Worm (Caenorhabditis elegans) whole organism, young adult: ENCODE results near the gene phat-8.
A peak's percentile ranks its signal among the peaks of the same experiment; 100 is the strongest.

Experiments
- B0261.1 ChIP-seq: sonication (generic microtip); optimal IDR thresholded peaks from 2 replicates; lab custom pipeline; 2016; ENCODE audit warnings: mild to moderate bottlenecking, missing genetic modification characterization, moderate library complexity, missing compliant biosample characterization
- B0336.3 ChIP-seq: fragments of 200-800 bp; sonication (Bioruptor generic); IDR thresholded peaks from 2 replicates; pipeline ENCODE4 v1.3.6; 2022; ENCODE audit warnings: missing genetic modification characterization, missing compliant biosample characterization
- C06A6.2 ChIP-seq: fragments of 200-800 bp; sonication (Bioruptor generic); conservative IDR thresholded peaks from 2 replicates; pipeline ENCODE4 v1.3.6; 2022; ENCODE audit warnings: missing genetic modification characterization, missing compliant biosample characterization
- F22D6.2 ChIP-seq: sonication (generic microtip); optimal IDR thresholded peaks from 2 replicates; lab custom pipeline; 2016; ENCODE audit warnings: mild to moderate bottlenecking, missing genetic modification characterization, missing compliant biosample characterization
- F37B4.10 ChIP-seq: fragments of 200-800 bp; sonication (Bioruptor generic); IDR thresholded peaks from 2 replicates; pipeline ENCODE4 v1.3.6; 2022; ENCODE audit warnings: missing genetic modification characterization, missing compliant biosample characterization
- F49E8.2 ChIP-seq: sonication (generic microtip); optimal IDR thresholded peaks from 3 replicates; lab custom pipeline; 2017; ENCODE audit warnings: missing genetic modification characterization, mild to moderate bottlenecking, missing compliant biosample characterization, antibody characterized with exemption, moderate library complexity; ENCODE audit not compliant: insufficient read depth
- F52B5.7 ChIP-seq: sonication (generic microtip); optimal IDR thresholded peaks from 2 replicates; lab custom pipeline; 2016; ENCODE audit warnings: mild to moderate bottlenecking, missing genetic modification characterization, missing compliant biosample characterization
- T26A5.8 ChIP-seq: sonication (generic microtip); optimal IDR thresholded peaks from 2 replicates; lab custom pipeline; 2016; ENCODE audit warnings: missing genetic modification characterization, missing compliant biosample characterization
- Y53G8AR.9 ChIP-seq: fragments of 200-800 bp; sonication (Bioruptor generic); conservative IDR thresholded peaks from 2 replicates; pipeline ENCODE4 v1.3.6; 2022; ENCODE audit warnings: missing genetic modification reagents, missing genetic modification characterization, missing compliant biosample characterization
- Y79H2A.3 ChIP-seq: fragments of 200-800 bp; sonication (Bioruptor generic); conservative IDR thresholded peaks from 2 replicates; pipeline ENCODE4 v1.3.6; 2022; ENCODE audit warnings: missing genetic modification reagents, missing genetic modification characterization, missing compliant biosample characterization
- Y95B8A.8 ChIP-seq: fragments of 200-800 bp; sonication (Bioruptor generic); IDR thresholded peaks from 2 replicates; pipeline ENCODE4 v1.3.6; 2022; ENCODE audit warnings: missing genetic modification reagents, missing genetic modification characterization, missing compliant biosample characterization
- aptf-2 ChIP-seq: fragments of 200-800 bp; sonication (Bioruptor generic); conservative IDR thresholded peaks from 2 replicates; pipeline ENCODE4 v1.3.6; 2022; ENCODE audit warnings: missing genetic modification reagents, missing genetic modification characterization, missing compliant biosample characterization
- attf-3 ChIP-seq: fragments of 200-800 bp; sonication (Bioruptor generic); conservative IDR thresholded peaks from 2 replicates; pipeline ENCODE4 v1.3.6; 2022; ENCODE audit warnings: missing genetic modification reagents, missing genetic modification characterization, missing compliant biosample characterization
- attf-5 ChIP-seq: fragments of 200-800 bp; sonication (Bioruptor generic); optimal IDR thresholded peaks from 2 replicates; lab custom pipeline; 2018; ENCODE audit warnings: mild to moderate bottlenecking, missing genetic modification characterization, missing compliant biosample characterization
- attf-6 ChIP-seq: fragments of 200-800 bp; sonication (Bioruptor generic); IDR thresholded peaks from 2 replicates; pipeline ENCODE4 v1.3.6; 2022; ENCODE audit warnings: missing genetic modification reagents, missing genetic modification characterization, missing compliant biosample characterization
- bed-1 ChIP-seq: fragments of 200-800 bp; sonication (Bioruptor generic); IDR thresholded peaks from 2 replicates; pipeline ENCODE4 v1.3.6; 2022; ENCODE audit warnings: missing genetic modification reagents, missing genetic modification characterization, missing compliant biosample characterization
- ceh-100 ChIP-seq: fragments of 200-800 bp; sonication (Bioruptor generic); IDR thresholded peaks from 2 replicates; pipeline ENCODE4 v1.3.6; 2022; ENCODE audit warnings: missing genetic modification reagents, missing genetic modification characterization, missing compliant biosample characterization
- ceh-27 ChIP-seq: fragments of 200-800 bp; sonication (Bioruptor generic); optimal IDR thresholded peaks from 2 replicates; lab custom pipeline; 2018; ENCODE audit warnings: mild to moderate bottlenecking, missing genetic modification characterization, moderate library complexity, missing compliant biosample characterization
- ceh-91 ChIP-seq: fragments of 200-800 bp; sonication (Bioruptor generic); IDR thresholded peaks from 2 replicates; pipeline ENCODE4 v1.3.6; 2022; ENCODE audit warnings: missing genetic modification reagents, missing genetic modification characterization, missing compliant biosample characterization
- dox-1 ChIP-seq: fragments of 200-800 bp; sonication (Bioruptor generic); IDR thresholded peaks from 2 replicates; pipeline ENCODE4 v1.3.6; 2022; ENCODE audit warnings: missing genetic modification reagents, missing genetic modification characterization, missing compliant biosample characterization
- egl-18 ChIP-seq: fragments of 200-800 bp; sonication (Bioruptor generic); IDR thresholded peaks from 2 replicates; pipeline ENCODE4 v1.3.6; 2022; ENCODE audit warnings: missing genetic modification reagents, missing genetic modification characterization, missing compliant biosample characterization
- egl-44 ChIP-seq: fragments of 200-800 bp; sonication (Bioruptor generic); IDR thresholded peaks from 2 replicates; pipeline ENCODE4 v1.3.6; 2022; ENCODE audit warnings: missing genetic modification reagents, missing genetic modification characterization, missing compliant biosample characterization
- ekl-4 ChIP-seq: fragments of 200-800 bp; sonication (Bioruptor generic); IDR thresholded peaks from 2 replicates; pipeline ENCODE4 v1.3.6; 2022; ENCODE audit warnings: missing genetic modification reagents, missing genetic modification characterization, missing compliant biosample characterization
- him-1 ChIP-seq: sonication (generic microtip); optimal IDR thresholded peaks from 2 replicates; lab custom pipeline; 2016; ENCODE audit warnings: missing genotype, missing genetic modification reagents, missing genetic modification characterization, missing compliant biosample characterization
- hlh-26 ChIP-seq: fragments of 200-800 bp; sonication (Bioruptor generic); conservative IDR thresholded peaks from 2 replicates; pipeline ENCODE4 v1.3.6; 2022; ENCODE audit warnings: missing genetic modification reagents, missing genetic modification characterization, missing compliant biosample characterization
- lin-35 ChIP-seq, 3 experiments: fragments of 150-350 bp in 2 of 3; sonication (generic microtip) in 1 of 3; optimal IDR thresholded peaks; 2 replicates each; lab custom pipeline; 2014 to 2018; ENCODE audit warnings: missing biosample characterization in 3 of 3, missing genetic modification characterization in 3 of 3, missing genetic modification reagents in 3 of 3
- lin-40 ChIP-seq: sonication (generic microtip); optimal IDR thresholded peaks from 2 replicates; lab custom pipeline; 2016; ENCODE audit warnings: missing genetic modification characterization, mild to moderate bottlenecking, missing compliant biosample characterization, missing genotype, missing genetic modification reagents
- mcd-1 ChIP-seq: fragments of 200-800 bp; sonication (Bioruptor generic); IDR thresholded peaks from 2 replicates; pipeline ENCODE4 v1.3.6; 2022; ENCODE audit warnings: missing genetic modification reagents, missing genetic modification characterization, missing compliant biosample characterization
- mel-28 ChIP-seq: sonication (generic microtip); optimal IDR thresholded peaks from 2 replicates; lab custom pipeline; 2016; ENCODE audit warnings: borderline replicate concordance, mild to moderate bottlenecking, missing genetic modification characterization, missing compliant biosample characterization
- nfya-1 ChIP-seq: sonication (generic microtip); optimal IDR thresholded peaks from 2 replicates; lab custom pipeline; 2017; ENCODE audit warnings: antibody characterized with exemption, missing compliant biosample characterization, missing genetic modification characterization, borderline replicate concordance; ENCODE audit not compliant: insufficient read depth
- nhr-179 ChIP-seq: sonication (generic microtip); optimal IDR thresholded peaks from 2 replicates; lab custom pipeline; 2016; ENCODE audit warnings: mild to moderate bottlenecking, missing genetic modification characterization, missing compliant biosample characterization
- pbrm-1 ChIP-seq: fragments of 200-800 bp; sonication (Bioruptor generic); IDR thresholded peaks from 2 replicates; pipeline ENCODE4 v1.3.6; 2022; ENCODE audit warnings: missing genetic modification reagents, missing genetic modification characterization, missing compliant biosample characterization
- rcor-1 ChIP-seq: fragments of 200-800 bp; sonication (Bioruptor generic); IDR thresholded peaks from 2 replicates; pipeline ENCODE4 v1.3.6; 2022; ENCODE audit warnings: missing genetic modification reagents, missing genetic modification characterization, missing compliant biosample characterization
- somi-1 ChIP-seq: fragments of 200-800 bp; sonication (Bioruptor generic); optimal IDR thresholded peaks from 2 replicates; lab custom pipeline; 2018; ENCODE audit warnings: mild to moderate bottlenecking, missing genetic modification characterization, missing compliant biosample characterization
- sptf-2 ChIP-seq: fragments of 200-800 bp; sonication (Bioruptor generic); optimal IDR thresholded peaks from 2 replicates; lab custom pipeline; 2018; ENCODE audit warnings: mild to moderate bottlenecking, missing genetic modification characterization, missing compliant biosample characterization
- tbx-9 ChIP-seq: sonication (generic microtip); optimal IDR thresholded peaks from 2 replicates; lab custom pipeline; 2016; ENCODE audit warnings: borderline replicate concordance, missing genetic modification characterization, inconsistent platforms, missing compliant biosample characterization
- tlf-1 ChIP-seq: fragments of 200-800 bp; sonication (Bioruptor generic); optimal IDR thresholded peaks from 2 replicates; lab custom pipeline; 2018; ENCODE audit warnings: mild to moderate bottlenecking, missing genetic modification characterization, missing compliant biosample characterization
- unc-130 ChIP-seq: sonication (generic microtip); optimal IDR thresholded peaks from 2 replicates; lab custom pipeline; 2016; ENCODE audit warnings: missing genetic modification reagents, missing genetic modification characterization, missing compliant biosample characterization
- unc-62 ChIP-seq: fragments of 150-350 bp; optimal IDR thresholded peaks from 2 replicates; lab custom pipeline; 2014; ENCODE audit warnings: missing biosample characterization, missing genetic modification reagents, missing genetic modification characterization
- zfh-2 ChIP-seq: fragments of 200-800 bp; sonication (Bioruptor generic); conservative IDR thresholded peaks from 2 replicates; pipeline ENCODE4 v1.3.6; 2022; ENCODE audit warnings: missing genetic modification reagents, missing genetic modification characterization, missing compliant biosample characterization
- zim-3 ChIP-seq: sonication (generic microtip); optimal IDR thresholded peaks from 2 replicates; lab custom pipeline; 2017; ENCODE audit warnings: mild to moderate bottlenecking, missing genetic modification characterization, moderate library complexity, missing compliant biosample characterization
- ztf-25 ChIP-seq: fragments of 200-800 bp; sonication (Bioruptor generic); IDR thresholded peaks from 2 replicates; pipeline ENCODE4 v1.3.6; 2022; ENCODE audit warnings: missing genetic modification reagents, missing genetic modification characterization, missing compliant biosample characterization
- ztf-26 ChIP-seq: sonication (generic microtip); optimal IDR thresholded peaks from 2 replicates; lab custom pipeline; 2017; ENCODE audit warnings: missing genetic modification characterization, missing compliant biosample characterization
- ztf-3 ChIP-seq: fragments of 200-800 bp; sonication (Bioruptor generic); optimal IDR thresholded peaks from 2 replicates; lab custom pipeline; 2018; ENCODE audit warnings: mild to moderate bottlenecking, missing genetic modification characterization, missing compliant biosample characterization

The phat-8 gene

ce11 chrII:12459422-12459821, 12.2 kb upstream of the phat-8 start, which contains the start of gene tag-281 (continued):
- TF ChIP-seq mel-28 (tag; lab: Kevin White, UChicago): no peak
- peak; percentile 73 for TF ChIP-seq attf-5
- TF ChIP-seq ztf-26: no peak
- TF ChIP-seq sptf-2: no peak
- TF ChIP-seq zim-3 (tag; lab: Kevin White, UChicago): no peak
- no peak for TF ChIP-seq ztf-3 (GFP tag; lab: Kevin White, UChicago)
- TF ChIP-seq ceh-91 (GFP tag; lab: Robert Waterston, UW): peak; percentile 35; the same call in 1 of the 2 replicates
- no peak for TF ChIP-seq F37B4.10 (GFP tag; lab: Robert Waterston, UW)
- TF ChIP-seq aptf-2 (GFP tag; lab: Robert Waterston, UW): no peak
- TF ChIP-seq B0336.3 (GFP tag; lab: Robert Waterston, UW): no peak
- peak; percentile 38; the same call in 1 of the 2 replicates for TF ChIP-seq attf-3 (GFP tag; lab: Robert Waterston, UW)
- TF ChIP-seq attf-6 (GFP tag; lab: Robert Waterston, UW): no peak
- TF ChIP-seq Y95B8A.8 (GFP tag; lab: Robert Waterston, UW): no peak
- TF ChIP-seq ztf-25: no peak
- peak; percentile 98 for TF ChIP-seq mcd-1 (GFP tag; lab: Robert Waterston, UW)
- no peak for TF ChIP-seq egl-18 (GFP tag; lab: Robert Waterston, UW)
- no peak for TF ChIP-seq zfh-2 (GFP tag; lab: Robert Waterston, UW)
- no peak for TF ChIP-seq hlh-26
- no peak for TF ChIP-seq T26A5.8 (tag; lab: Kevin White, UChicago)
- no peak for TF ChIP-seq tlf-1 (GFP tag; lab: Kevin White, UChicago)
- TF ChIP-seq unc-130: no peak
- TF ChIP-seq unc-62 (GFP tag; lab: Kevin White, UChicago): no peak
- TF ChIP-seq F22D6.2 (tag; lab: Kevin White, UChicago): no peak
- no peak for TF ChIP-seq ceh-27 (GFP tag; lab: Kevin White, UChicago)
- no peak for TF ChIP-seq egl-44
- peak; percentile 50; the same call in 1 of the 2 replicates for TF ChIP-seq Y53G8AR.9 (GFP tag; lab: Robert Waterston, UW)
- no peak for TF ChIP-seq somi-1
- no peak for TF ChIP-seq him-1 (tag; lab: Kevin White, UChicago)
- TF ChIP-seq B0261.1 (tag; lab: Kevin White, UChicago): no peak
- TF ChIP-seq ceh-100 (GFP tag; lab: Robert Waterston, UW): no peak; the same call in 1 of the 2 replicates
- TF ChIP-seq Y79H2A.3 (GFP tag; lab: Robert Waterston, UW): no peak
- TF ChIP-seq lin-35 (GFP tag; optimal IDR thresholded peaks at IDR 0.05; lab: Kevin White, UChicago): peak; percentile 36 to 96 (median 75)
- TF ChIP-seq nhr-179 (tag; lab: Kevin White, UChicago): no peak
- peak; percentile 66; the same call in 1 of the 2 replicates for TF ChIP-seq pbrm-1 (GFP tag; lab: Robert Waterston, UW)
- TF ChIP-seq lin-40 (tag; lab: Kevin White, UChicago): no peak
- no peak for TF ChIP-seq F52B5.7
- TF ChIP-seq F49E8.2 (tag; lab: Kevin White, UChicago): peak; percentile 41
- no peak for TF ChIP-seq C06A6.2 (GFP tag; lab: Robert Waterston, UW)
- no peak for TF ChIP-seq ekl-4 (GFP tag; lab: Robert Waterston, UW)
- TF ChIP-seq tbx-9 (tag; lab: Kevin White, UChicago): no peak
- peak; percentile 59 for TF ChIP-seq rcor-1 (GFP tag; lab: Robert Waterston, UW)
- no peak for TF ChIP-seq nfya-1 (tag; lab: Kevin White, UChicago)
- peak; percentile 56; the same call in 1 of the 2 replicates for TF ChIP-seq dox-1 (GFP tag; lab: Robert Waterston, UW)
- no peak for TF ChIP-seq bed-1 (GFP tag; lab: Robert Waterston, UW)
